ENCODE assay signal across 6 worm cellular contexts in the genomic region with DNA sequence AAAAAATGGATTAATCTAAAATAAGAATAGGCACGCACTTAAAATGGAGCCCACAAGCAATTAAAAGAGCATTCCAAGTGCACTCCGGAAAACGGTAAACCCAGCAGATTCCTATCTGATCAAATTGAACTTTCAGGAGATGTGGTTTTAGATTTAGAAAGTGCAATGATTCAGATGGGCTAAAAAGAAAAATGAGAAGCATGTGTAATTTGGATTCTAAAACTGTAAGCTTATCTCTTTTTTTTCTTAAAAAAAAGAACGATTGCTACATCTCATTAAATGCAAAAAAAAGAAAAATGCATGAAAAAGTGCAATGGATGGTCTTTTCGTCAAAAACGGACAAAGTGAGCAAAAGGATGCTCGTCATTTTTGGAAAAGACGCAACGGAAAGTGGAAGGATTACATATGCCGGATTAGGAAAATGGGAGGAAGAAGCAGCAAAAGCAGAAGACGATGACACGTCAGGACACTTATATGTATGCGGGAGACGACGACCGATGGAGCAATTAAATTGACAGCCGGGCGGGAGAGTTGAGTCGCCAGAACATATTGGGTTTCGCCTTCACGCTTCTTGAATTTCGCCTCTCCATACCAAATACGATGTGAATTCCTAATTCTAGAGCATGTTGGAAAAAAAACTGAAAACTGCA.
TF ChIP-seq lines count a peak whose summit lies in the region.

No protein-coding gene starts in this region.

TF ChIP-seq in whole organism, L1 larva, 84 proteins besides CTCF, POLR2A, EP300 and RAD21:
- no peak for TF ChIP-seq F16B12.6 (tag; optimal IDR thresholded peaks at IDR 0.05; lab: Kevin White, UChicago)
- no peak for TF ChIP-seq lin-15B (tag; optimal IDR thresholded peaks at IDR 0.05; lab: Kevin White, UChicago)
- TF ChIP-seq lin-14 (GFP tag; optimal IDR thresholded peaks at IDR 0.05; lab: Kevin White, UChicago) = peak; percentile 41
- peak in 1 of 3 experiments; percentile 12 for TF ChIP-seq ceh-82 (tag; optimal IDR thresholded peaks at IDR 0.05; lab: Kevin White, UChicago)
- TF ChIP-seq skn-1 (tag; optimal IDR thresholded peaks at IDR 0.05; lab: Kevin White, UChicago) = no peak
- no peak for TF ChIP-seq efl-1 (optimal IDR thresholded peaks at IDR 0.05; lab: Kevin White, UChicago)
- peak in 1 of 2 experiments; percentile 60 for TF ChIP-seq efl-1 (GFP tag; optimal IDR thresholded peaks at IDR 0.05 in 1 of 2; lab: Kevin White, UChicago)
- TF ChIP-seq mef-2 (tag; optimal IDR thresholded peaks at IDR 0.05; lab: Kevin White, UChicago) = no peak
- no peak for TF ChIP-seq mep-1 (tag; optimal IDR thresholded peaks at IDR 0.05; lab: Kevin White, UChicago)
- TF ChIP-seq dsc-1 (tag; optimal IDR thresholded peaks at IDR 0.05; lab: Kevin White, UChicago) = peak; percentile 33
- TF ChIP-seq sox-4 (tag; optimal IDR thresholded peaks at IDR 0.05; lab: Kevin White, UChicago) = no peak
- peak; percentile 32 for TF ChIP-seq pax-3 (tag; optimal IDR thresholded peaks at IDR 0.05; lab: Kevin White, UChicago)
- TF ChIP-seq egl-13 (tag; optimal IDR thresholded peaks at IDR 0.05; lab: Kevin White, UChicago) = peak; percentile 8
- peak; percentile 13 for TF ChIP-seq ceh-63 (GFP tag; optimal IDR thresholded peaks at IDR 0.05; lab: Kevin White, UChicago)

TF ChIP-seq in whole organism, L2 larva, 48 proteins besides CTCF, POLR2A, EP300 and RAD21:
- peak; percentile 37 for TF ChIP-seq mab-5 (tag; optimal IDR thresholded peaks at IDR 0.05; lab: Kevin White, UChicago)
- TF ChIP-seq C34F6.9 (tag; optimal IDR thresholded peaks at IDR 0.05; lab: Kevin White, UChicago) = peak; percentile 0
- no peak for TF ChIP-seq F13H6.1 (tag; optimal IDR thresholded peaks at IDR 0.05; lab: Kevin White, UChicago)
- no peak for TF ChIP-seq nhr-25 (tag; optimal IDR thresholded peaks at IDR 0.05; lab: Kevin White, UChicago)
- TF ChIP-seq lsy-2 (tag; optimal IDR thresholded peaks at IDR 0.05; lab: Kevin White, UChicago) = no peak
- no peak for TF ChIP-seq nhr-237 (tag; optimal IDR thresholded peaks at IDR 0.05; lab: Kevin White, UChicago)
- no peak for TF ChIP-seq sma-3 (GFP tag; optimal IDR thresholded peaks at IDR 0.05; lab: Kevin White, UChicago)
- no peak for TF ChIP-seq elt-1 (tag; optimal IDR thresholded peaks at IDR 0.05; lab: Kevin White, UChicago)
- TF ChIP-seq mdl-1 (tag; optimal IDR thresholded peaks at IDR 0.05; lab: Kevin White, UChicago) = no peak
- no peak for TF ChIP-seq lin-39 (tag; optimal IDR thresholded peaks at IDR 0.05; lab: Kevin White, UChicago)
- TF ChIP-seq unc-55 (GFP tag; optimal IDR thresholded peaks at IDR 0.05; lab: Kevin White, UChicago) = peak; percentile 34
- no peak for TF ChIP-seq crh-2 (tag; optimal IDR thresholded peaks at IDR 0.05; lab: Kevin White, UChicago)
TF ChIP-seq in whole organism, L2 larva: peak in this region for 3.

TF ChIP-seq in whole organism, L3 larva, 47 proteins besides CTCF, POLR2A, EP300 and RAD21:
- TF ChIP-seq nfya-1 (tag; optimal IDR thresholded peaks at IDR 0.05; lab: Kevin White, UChicago; ENCODE audit: insufficient read depth) (no peak), lin-39 (tag; optimal IDR thresholded peaks at IDR 0.05; lab: Kevin White, UChicago) (peak; percentile 65), ceh-9 (tag; optimal IDR thresholded peaks at IDR 0.05; lab: Kevin White, UChicago) (no peak), hmg-11 (tag; optimal IDR thresholded peaks at IDR 0.05; lab: Kevin White, UChicago) (no peak)

TF ChIP-seq in whole organism, L4 larva, 104 proteins besides CTCF, POLR2A, EP300 and RAD21:
- TF ChIP-seq aha-1 (tag; lab: Kevin White, UChicago) = peak; percentile 43
- TF ChIP-seq ceh-20 (GFP tag; IDR thresholded peaks at IDR 0.05; lab: Robert Waterston, UW) = 0 out of 2 replicates have a peak, but pooled peaks have one; percentile 29
- no peak for TF ChIP-seq unc-39 (tag; optimal IDR thresholded peaks at IDR 0.05; lab: Kevin White, UChicago)
- peak in 1 of 2 experiments; percentile 76 for TF ChIP-seq unc-62 (GFP tag; optimal IDR thresholded peaks at IDR 0.05 in 1 of 2; lab: Kevin White, UChicago)
- no peak for TF ChIP-seq unc-62 (tag; optimal IDR thresholded peaks at IDR 0.05; lab: Kevin White, UChicago)
- TF ChIP-seq lsy-2 (tag; optimal IDR thresholded peaks at IDR 0.05; lab: Kevin White, UChicago) = peak in 1 of 2 experiments; percentile 17

TF ChIP-seq in whole organism, late embryonic, 69 proteins besides CTCF, POLR2A, EP300 and RAD21:
- no peak for TF ChIP-seq unc-55 (GFP tag; optimal IDR thresholded peaks at IDR 0.05; lab: Kevin White, UChicago)
- no peak for TF ChIP-seq rnt-1 (tag; optimal IDR thresholded peaks at IDR 0.05; lab: Kevin White, UChicago)
- no peak for TF ChIP-seq ceh-2 (tag; optimal IDR thresholded peaks at IDR 0.05; lab: Kevin White, UChicago)
- TF ChIP-seq dve-1 (tag; optimal IDR thresholded peaks at IDR 0.05; lab: Kevin White, UChicago) = no peak
- TF ChIP-seq hlh-30 (tag; optimal IDR thresholded peaks at IDR 0.05; lab: Kevin White, UChicago; ENCODE audit: insufficient read depth) = no peak
- no peak for TF ChIP-seq ceh-24 (tag; optimal IDR thresholded peaks at IDR 0.05; lab: Kevin White, UChicago)
- peak; percentile 40 for TF ChIP-seq ceh-19 (GFP tag; optimal IDR thresholded peaks at IDR 0.05; lab: Kevin White, UChicago)
- TF ChIP-seq npax-4 (tag; optimal IDR thresholded peaks at IDR 0.05; lab: Kevin White, UChicago) = no peak
- TF ChIP-seq ceh-34 (tag; optimal IDR thresholded peaks at IDR 0.05; lab: Kevin White, UChicago) = peak; percentile 47
- TF ChIP-seq ceh-30 (tag; optimal IDR thresholded peaks at IDR 0.05; lab: Kevin White, UChicago) = no peak
- no peak for TF ChIP-seq madf-2 (tag; optimal IDR thresholded peaks at IDR 0.05; lab: Kevin White, UChicago)
- TF ChIP-seq unc-3 (GFP tag; conservative IDR thresholded peaks at IDR 0.05; lab: Robert Waterston, UW) = no peak
- no peak for TF ChIP-seq unc-3 (tag; optimal IDR thresholded peaks at IDR 0.05; lab: Kevin White, UChicago)
TF ChIP-seq in whole organism, late embryonic: peak in this region for 2.

TF ChIP-seq in whole organism, mixed stage, embryonic, 35 proteins besides CTCF, POLR2A, EP300 and RAD21:
- peak; percentile 53 for TF ChIP-seq unc-62 (GFP tag; optimal IDR thresholded peaks at IDR 0.05; lab: Kevin White, UChicago)
- peak; percentile 58 for TF ChIP-seq ces-1 (GFP tag; optimal IDR thresholded peaks at IDR 0.05; lab: Kevin White, UChicago)
- no peak for TF ChIP-seq zip-8 (tag; optimal IDR thresholded peaks at IDR 0.05; lab: Kevin White, UChicago)
